Worm (Caenorhabditis elegans) whole organism, L3 larva: ENCODE results near the gene ceh-62.

Experiments used
- ZK546.5 ChIP-seq: sonication (generic microtip); optimal IDR thresholded peaks from 2 replicates; lab custom pipeline; 2017; ENCODE audit warnings: missing biosample characterization, missing genetic modification characterization
- ceh-28 ChIP-seq: fragments of 150-350 bp; optimal IDR thresholded peaks from 2 replicates; lab custom pipeline; 2014; ENCODE audit warnings: missing biosample characterization, missing genetic modification reagents, missing genetic modification characterization
- ceh-82 ChIP-seq: fragments of 150-350 bp; optimal IDR thresholded peaks from 2 replicates; lab custom pipeline; 2014; ENCODE audit warnings: missing biosample characterization, missing genetic modification characterization
- egl-27 ChIP-seq: sonication (generic microtip); optimal IDR thresholded peaks from 4 replicates; lab custom pipeline; 2017; ENCODE audit warnings: missing biosample characterization, missing genetic modification reagents, missing genetic modification characterization
- egl-5 ChIP-seq: fragments of 150-350 bp; optimal IDR thresholded peaks from 2 replicates; lab custom pipeline; 2017; ENCODE audit warnings: missing biosample characterization, missing genetic modification reagents, missing genetic modification characterization, inconsistent platforms
- elt-2 ChIP-seq: sonication (generic microtip); optimal IDR thresholded peaks from 2 replicates; lab custom pipeline; 2016; ENCODE audit warnings: missing genetic modification reagents, mild to moderate bottlenecking, missing genetic modification characterization, missing compliant biosample characterization
- elt-3 ChIP-seq, 3 experiments: fragments of 150-350 bp in 1 of 3; sonication (generic microtip) in 2 of 3; optimal IDR thresholded peaks; 2 replicates in 2 of 3; 4 replicates in 1 of 3; lab custom pipeline; 2014 to 2017; ENCODE audit warnings: missing biosample characterization in 3 of 3, missing genetic modification characterization in 3 of 3
- fkh-10 ChIP-seq: sonication (generic microtip); optimal IDR thresholded peaks from 2 replicates; lab custom pipeline; 2017; ENCODE audit warnings: missing biosample characterization, missing genetic modification reagents, missing genetic modification characterization
- fkh-2 ChIP-seq: fragments of 150-350 bp; optimal IDR thresholded peaks from 2 replicates; lab custom pipeline; 2014; ENCODE audit warnings: missing biosample characterization, missing genetic modification reagents, missing genetic modification characterization
- fos-1 ChIP-seq: fragments of 150-350 bp; optimal IDR thresholded peaks from 2 replicates; lab custom pipeline; 2014; ENCODE audit warnings: missing biosample characterization, missing genetic modification characterization
- hmg-11 ChIP-seq: sonication (generic microtip); optimal IDR thresholded peaks from 2 replicates; lab custom pipeline; 2016; ENCODE audit warnings: missing genetic modification characterization, missing compliant biosample characterization
- jun-1 ChIP-seq: fragments of 150-350 bp; optimal IDR thresholded peaks from 2 replicates; lab custom pipeline; 2014; ENCODE audit warnings: missing biosample characterization, missing genetic modification reagents, missing genetic modification characterization
- lin-15B ChIP-seq: fragments of 150-350 bp; optimal IDR thresholded peaks from 2 replicates; lab custom pipeline; 2014; ENCODE audit warnings: missing biosample characterization, missing genetic modification characterization
- lin-39 ChIP-seq: fragments of 150-350 bp; optimal IDR thresholded peaks from 2 replicates; lab custom pipeline; 2018; ENCODE audit warnings: missing biosample characterization, missing genetic modification reagents, missing genetic modification characterization
- mdl-1 ChIP-seq: fragments of 150-350 bp; optimal IDR thresholded peaks from 2 replicates; lab custom pipeline; 2014; ENCODE audit warnings: missing biosample characterization, missing genetic modification characterization
- mml-1 ChIP-seq: fragments of 150-350 bp; sonication (generic microtip); optimal IDR thresholded peaks from 3 replicates; lab custom pipeline; 2014; ENCODE audit warnings: missing biosample characterization, missing genetic modification characterization
- nfya-1 ChIP-seq: sonication (generic microtip); optimal IDR thresholded peaks from 2 replicates; lab custom pipeline; 2017; ENCODE audit warnings: missing genetic modification characterization, mild to moderate bottlenecking, missing compliant biosample characterization, antibody characterized with exemption, moderate library complexity; ENCODE audit not compliant: insufficient read depth
- nhr-11 ChIP-seq: fragments of 150-350 bp; optimal IDR thresholded peaks from 2 replicates; lab custom pipeline; 2014; ENCODE audit warnings: missing biosample characterization, missing genetic modification characterization
- nhr-12 ChIP-seq: fragments of 150-350 bp; optimal IDR thresholded peaks from 2 replicates; lab custom pipeline; 2014; ENCODE audit warnings: missing biosample characterization, missing genetic modification characterization
- nhr-23 ChIP-seq: fragments of 150-350 bp; optimal IDR thresholded peaks from 2 replicates; lab custom pipeline; 2014; ENCODE audit warnings: missing biosample characterization, missing genetic modification reagents, missing genetic modification characterization
- nhr-237 ChIP-seq: fragments of 150-350 bp; optimal IDR thresholded peaks from 2 replicates; lab custom pipeline; 2014; ENCODE audit warnings: missing biosample characterization, missing genetic modification characterization
- nhr-25 ChIP-seq: sonication (generic microtip); optimal IDR thresholded peaks from 2 replicates; lab custom pipeline; 2017; ENCODE audit warnings: missing biosample characterization, missing genetic modification characterization
- nhr-28 ChIP-seq: fragments of 150-350 bp; optimal IDR thresholded peaks from 2 replicates; lab custom pipeline; 2014; ENCODE audit warnings: missing biosample characterization, missing genetic modification characterization
- nhr-67 ChIP-seq: fragments of 150-350 bp; optimal IDR thresholded peaks from 2 replicates; lab custom pipeline; 2014; ENCODE audit warnings: missing biosample characterization, missing genetic modification characterization
- nhr-76 ChIP-seq: fragments of 150-350 bp; sonication (generic microtip); optimal IDR thresholded peaks from 5 replicates; lab custom pipeline; 2014; ENCODE audit warnings: missing biosample characterization, missing genetic modification characterization
- nhr-77 ChIP-seq: fragments of 150-350 bp; optimal IDR thresholded peaks from 2 replicates; lab custom pipeline; 2014; ENCODE audit warnings: missing biosample characterization, missing genetic modification characterization
- skn-1 ChIP-seq: fragments of 150-350 bp; optimal IDR thresholded peaks from 2 replicates; lab custom pipeline; 2014; ENCODE audit warnings: missing biosample characterization, missing genetic modification characterization
- snpc-4 ChIP-seq: fragments of 150-350 bp; optimal IDR thresholded peaks from 2 replicates; lab custom pipeline; 2014; ENCODE audit warnings: missing biosample characterization, missing genetic modification characterization
- tbx-2 ChIP-seq: sonication (generic microtip); optimal IDR thresholded peaks from 2 replicates; lab custom pipeline; 2016; ENCODE audit warnings: mild to moderate bottlenecking, missing genetic modification characterization, missing compliant biosample characterization
- unc-39 ChIP-seq: sonication (generic microtip); optimal IDR thresholded peaks from 4 replicates; lab custom pipeline; 2017; ENCODE audit warnings: missing biosample characterization, missing genetic modification characterization
- unc-62 ChIP-seq: fragments of 150-350 bp; sonication (generic microtip); optimal IDR thresholded peaks from 4 replicates; lab custom pipeline; 2014; ENCODE audit warnings: missing biosample characterization, missing genetic modification reagents, missing genetic modification characterization
- zag-1 ChIP-seq: fragments of 150-350 bp; optimal IDR thresholded peaks from 2 replicates; lab custom pipeline; 2014; ENCODE audit warnings: missing biosample characterization, missing genetic modification characterization
- ztf-11 ChIP-seq: fragments of 150-350 bp; optimal IDR thresholded peaks from 2 replicates; lab custom pipeline; 2014; ENCODE audit warnings: missing biosample characterization, missing genetic modification characterization
- ztf-4 ChIP-seq: fragments of 150-350 bp; optimal IDR thresholded peaks from 2 replicates; lab custom pipeline; 2014; ENCODE audit warnings: missing biosample characterization, missing genetic modification characterization

The ceh-62 gene

ce11 chrII:10805437-10805836, at the start of gene ceh-62:
ceh-62 (plus strand) TSS chrII:10805737.
- no peak for TF ChIP-seq zag-1 (tag; lab: Kevin White, UChicago)
- no peak for TF ChIP-seq nhr-28 (tag; lab: Kevin White, UChicago)

ce11 chrII:10758951-10759350, 46.6 kb upstream of the ceh-62 start:
- TF ChIP-seq egl-27 (tag; lab: Kevin White, UChicago): no peak
- TF ChIP-seq nfya-1 (tag; lab: Kevin White, UChicago): peak; percentile 38
- TF ChIP-seq fkh-10 (GFP tag; lab: Kevin White, UChicago): peak; percentile 54
- TF ChIP-seq hmg-11: no peak
- TF ChIP-seq, all 47 proteins: peak for 2

ce11 chrII:10759425-10759824, 46.1 kb upstream of the ceh-62 start:
- TF ChIP-seq nhr-11 (no peak), lin-39 (tag; lab: Kevin White, UChicago) (no peak), fkh-2 (tag; lab: Kevin White, UChicago) (no peak), ztf-4 (no peak), unc-39 (no peak), nhr-76 (tag; lab: Kevin White, UChicago) (no peak), egl-5 (tag; lab: Kevin White, UChicago) (no peak), elt-2 (tag; lab: Kevin White, UChicago) (no peak), mml-1 (tag; lab: Kevin White, UChicago) (no peak), nfya-1 (tag; lab: Kevin White, UChicago) (no peak), nhr-237 (no peak), tbx-2 (tag; lab: Kevin White, UChicago) (no peak)

ce11 chrII:10760801-10761200, 44.7 kb upstream of the ceh-62 start:
- TF ChIP-seq lin-39 (tag; lab: Kevin White, UChicago): no peak
- no peak for TF ChIP-seq fkh-2 (tag; lab: Kevin White, UChicago)
- no peak for TF ChIP-seq unc-39
- TF ChIP-seq elt-3 (tag; optimal IDR thresholded peaks at IDR 0.05; lab: Kevin White, UChicago): no peak
- no peak for TF ChIP-seq ztf-11 (tag; lab: Kevin White, UChicago)
- TF ChIP-seq ceh-28 (tag; lab: Kevin White, UChicago): no peak
- no peak for TF ChIP-seq zag-1 (tag; lab: Kevin White, UChicago)
- no peak for TF ChIP-seq nhr-23
- TF ChIP-seq mdl-1 (tag; lab: Kevin White, UChicago): no peak
- TF ChIP-seq nhr-77: no peak
- no peak for TF ChIP-seq fkh-10 (GFP tag; lab: Kevin White, UChicago)
- TF ChIP-seq nhr-237: no peak
- TF ChIP-seq ceh-82 (tag; lab: Kevin White, UChicago): no peak
- TF ChIP-seq skn-1 (tag; lab: Kevin White, UChicago): no peak
- TF ChIP-seq unc-62 (GFP tag; lab: Kevin White, UChicago): no peak
- TF ChIP-seq nhr-11: no peak
- TF ChIP-seq nhr-12: no peak
- TF ChIP-seq egl-5 (tag; lab: Kevin White, UChicago): no peak
- TF ChIP-seq nhr-76 (tag; lab: Kevin White, UChicago): no peak

- TF ChIP-seq mml-1 (tag; lab: Kevin White, UChicago) (no peak), hmg-11 (peak; percentile 2), snpc-4 (tag; lab: Kevin White, UChicago) (peak; percentile 25)
- TF ChIP-seq, all 47 proteins: peak for 2
Measured at ce11 chrII:10761653-10762052, 43.9 kb upstream of the ceh-62 start.

ce11 chrII:10765238-10765637, 40.3 kb upstream of the ceh-62 start:
- TF ChIP-seq mml-1 (tag; lab: Kevin White, UChicago): no peak
- no peak for TF ChIP-seq nhr-67 (tag; lab: Kevin White, UChicago)
- TF ChIP-seq nhr-23: no peak
- no peak for TF ChIP-seq egl-27 (tag; lab: Kevin White, UChicago)
- no peak for TF ChIP-seq mdl-1 (tag; lab: Kevin White, UChicago)
- no peak for TF ChIP-seq nhr-77
- no peak for TF ChIP-seq nhr-28 (tag; lab: Kevin White, UChicago)
- no peak for TF ChIP-seq ZK546.5 (tag; lab: Kevin White, UChicago)
- TF ChIP-seq nhr-25 (tag; lab: Kevin White, UChicago): no peak
- TF ChIP-seq ztf-4: no peak
- no peak for TF ChIP-seq fos-1
- no peak for TF ChIP-seq lin-15B
- no peak for TF ChIP-seq jun-1
